Worm (Caenorhabditis elegans) whole organism, young adult: Measurements from ENCODE around the gene cest-35.1.

Source experiments
- attf-5 ChIP-seq: fragments of 200-800 bp; sonication (Bioruptor generic); optimal IDR thresholded peaks from 2 replicates; lab custom pipeline; 2018; ENCODE audit warnings: mild to moderate bottlenecking, missing genetic modification characterization, missing compliant biosample characterization
- cebp-1 ChIP-seq, 2 experiments: fragments of 200-800 bp in 1 of 2; sonication (Bioruptor generic) in 1 of 2; sonication (generic microtip) in 1 of 2; IDR thresholded peaks in 1 of 2; optimal IDR thresholded peaks in 1 of 2; 2 replicates each; pipeline versions ENCODE4 v1.3.6 to Lab custom; 2017 to 2022; ENCODE audit warnings: missing compliant biosample characterization in 2 of 2, missing genetic modification characterization in 2 of 2, mild to moderate bottlenecking in 1 of 2, missing genetic modification reagents in 1 of 2, moderate library complexity in 1 of 2
- cebp-2 ChIP-seq: fragments of 200-800 bp; sonication (Bioruptor generic); IDR thresholded peaks from 2 replicates; pipeline ENCODE4 v1.3.6; 2022; ENCODE audit warnings: missing genetic modification characterization, missing compliant biosample characterization
- ceh-58 ChIP-seq: fragments of 200-800 bp; sonication (Bioruptor generic); IDR thresholded peaks from 2 replicates; pipeline ENCODE4 v1.3.6; 2022; ENCODE audit warnings: missing genetic modification characterization, missing compliant biosample characterization
- ceh-79 ChIP-seq: sonication (generic microtip); optimal IDR thresholded peaks from 2 replicates; lab custom pipeline; 2017; ENCODE audit warnings: mild to moderate bottlenecking, missing genetic modification characterization, missing compliant biosample characterization
- dox-1 ChIP-seq: fragments of 200-800 bp; sonication (Bioruptor generic); IDR thresholded peaks from 2 replicates; pipeline ENCODE4 v1.3.6; 2022; ENCODE audit warnings: missing genetic modification reagents, missing genetic modification characterization, missing compliant biosample characterization
- efl-1 ChIP-seq: fragments of 150-350 bp; optimal IDR thresholded peaks from 2 replicates; lab custom pipeline; 2014; ENCODE audit warnings: missing biosample characterization, missing genetic modification reagents, missing genetic modification characterization
- fkh-3 ChIP-seq: sonication (generic microtip); optimal IDR thresholded peaks from 2 replicates; lab custom pipeline; 2016; ENCODE audit warnings: mild to moderate bottlenecking, missing genetic modification characterization, missing compliant biosample characterization
- hlh-26 ChIP-seq: fragments of 200-800 bp; sonication (Bioruptor generic); conservative IDR thresholded peaks from 2 replicates; pipeline ENCODE4 v1.3.6; 2022; ENCODE audit warnings: missing genetic modification reagents, missing genetic modification characterization, missing compliant biosample characterization
- hrde-1 ChIP-seq: sonication (generic microtip); optimal IDR thresholded peaks from 2 replicates; lab custom pipeline; 2016; ENCODE audit warnings: missing genetic modification characterization, mild to moderate bottlenecking, missing compliant biosample characterization, moderate library complexity, missing genotype, missing genetic modification reagents, borderline replicate concordance
- lin-35 ChIP-seq, 3 experiments: fragments of 150-350 bp in 2 of 3; sonication (generic microtip) in 1 of 3; optimal IDR thresholded peaks; 2 replicates each; lab custom pipeline; 2014 to 2018; ENCODE audit warnings: missing biosample characterization in 3 of 3, missing genetic modification characterization in 3 of 3, missing genetic modification reagents in 3 of 3
- lin-40 ChIP-seq: sonication (generic microtip); optimal IDR thresholded peaks from 2 replicates; lab custom pipeline; 2016; ENCODE audit warnings: missing genetic modification characterization, mild to moderate bottlenecking, missing compliant biosample characterization, missing genotype, missing genetic modification reagents
- lir-1 ChIP-seq: fragments of 200-800 bp; sonication (Bioruptor generic); conservative IDR thresholded peaks from 2 replicates; pipeline ENCODE4 v1.3.6; 2022; ENCODE audit warnings: missing genetic modification reagents, missing genetic modification characterization, missing compliant biosample characterization
- madf-3 ChIP-seq: fragments of 200-800 bp; sonication (Bioruptor generic); IDR thresholded peaks from 2 replicates; pipeline ENCODE4 v1.3.6; 2022; ENCODE audit warnings: missing genetic modification reagents, missing genetic modification characterization, missing compliant biosample characterization
- madf-6 ChIP-seq: fragments of 200-800 bp; sonication (Bioruptor generic); IDR thresholded peaks from 2 replicates; pipeline ENCODE4 v1.3.6; 2022; ENCODE audit warnings: missing genetic modification reagents, missing genetic modification characterization, missing compliant biosample characterization
- madf-8 ChIP-seq: fragments of 200-800 bp; sonication (Bioruptor generic); conservative IDR thresholded peaks from 2 replicates; pipeline ENCODE4 v1.3.6; 2022; ENCODE audit warnings: missing genetic modification reagents, missing genetic modification characterization, missing compliant biosample characterization
- mcd-1 ChIP-seq: fragments of 200-800 bp; sonication (Bioruptor generic); IDR thresholded peaks from 2 replicates; pipeline ENCODE4 v1.3.6; 2022; ENCODE audit warnings: missing genetic modification reagents, missing genetic modification characterization, missing compliant biosample characterization
- mes-4 ChIP-seq: sonication (generic microtip); optimal IDR thresholded peaks from 2 replicates; lab custom pipeline; 2016; ENCODE audit warnings: missing genotype, missing genetic modification characterization, missing compliant biosample characterization
- nhr-90 ChIP-seq: sonication (generic microtip); optimal IDR thresholded peaks from 2 replicates; lab custom pipeline; 2016; ENCODE audit warnings: missing genotype, mild to moderate bottlenecking, missing genetic modification characterization, missing compliant biosample characterization
- pbrm-1 ChIP-seq: fragments of 200-800 bp; sonication (Bioruptor generic); IDR thresholded peaks from 2 replicates; pipeline ENCODE4 v1.3.6; 2022; ENCODE audit warnings: missing genetic modification reagents, missing genetic modification characterization, missing compliant biosample characterization
- rec-8 ChIP-seq, 2 experiments: sonication (generic microtip); optimal IDR thresholded peaks; 2 replicates each; lab custom pipeline; 2016; ENCODE audit warnings: mild to moderate bottlenecking in 2 of 2, missing genetic modification characterization in 2 of 2, missing genetic modification reagents in 2 of 2, missing genotype in 2 of 2, missing biosample characterization in 1 of 2, missing compliant biosample characterization in 1 of 2, moderate library complexity in 1 of 2
- repo-1 ChIP-seq: sonication (generic microtip); optimal IDR thresholded peaks from 2 replicates; lab custom pipeline; 2017; ENCODE audit warnings: mild to moderate bottlenecking, missing genetic modification characterization, missing compliant biosample characterization
- rpc-1 ChIP-seq, 2 experiments: fragments of 150-350 bp in 1 of 2; sonication (generic microtip) in 1 of 2; optimal IDR thresholded peaks; 2 replicates each; lab custom pipeline; 2014 to 2018; ENCODE audit warnings: missing biosample characterization in 1 of 2, missing genetic modification characterization in 1 of 2, missing genetic modification reagents in 1 of 2, missing genotype in 1 of 2
- snpc-1.3 ChIP-seq: sonication (generic microtip); optimal IDR thresholded peaks from 2 replicates; lab custom pipeline; 2017; ENCODE audit warnings: missing genetic modification characterization, mild to moderate bottlenecking, missing compliant biosample characterization, antibody characterized with exemption, moderate library complexity, missing genotype, missing genetic modification reagents; ENCODE audit not compliant: insufficient read depth
- snpc-3.4 ChIP-seq: sonication (generic microtip); optimal IDR thresholded peaks from 2 replicates; lab custom pipeline; 2017; ENCODE audit warnings: missing genetic modification characterization, mild to moderate bottlenecking, missing compliant biosample characterization, antibody characterized with exemption, moderate library complexity, missing genotype, missing genetic modification reagents
- zfh-2 ChIP-seq: fragments of 200-800 bp; sonication (Bioruptor generic); conservative IDR thresholded peaks from 2 replicates; pipeline ENCODE4 v1.3.6; 2022; ENCODE audit warnings: missing genetic modification reagents, missing genetic modification characterization, missing compliant biosample characterization
- ztf-18 ChIP-seq: sonication (generic microtip); optimal IDR thresholded peaks from 2 replicates; lab custom pipeline; 2016; ENCODE audit warnings: missing genotype, mild to moderate bottlenecking, missing genetic modification characterization, missing compliant biosample characterization

The cest-35.1 gene

DNA sequence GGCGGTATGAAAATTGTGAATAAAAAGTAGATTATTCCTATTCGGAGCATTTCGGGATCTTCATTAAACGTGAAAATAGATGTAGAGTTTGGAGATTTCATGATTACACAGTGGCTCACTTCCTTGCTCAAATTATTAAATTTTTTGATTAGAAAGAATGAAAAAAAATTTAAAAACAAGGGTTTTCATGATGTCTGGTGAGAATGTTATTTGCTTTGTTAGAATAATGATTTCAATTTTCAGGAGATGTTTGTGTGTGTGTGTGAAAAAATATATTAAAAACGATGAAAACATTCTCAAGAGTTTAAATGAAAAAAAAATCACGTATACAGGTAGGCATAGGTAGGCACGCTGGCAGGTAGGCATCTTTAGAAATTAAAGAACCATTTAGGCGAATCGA, 9.1 kb upstream of the cest-35.1 start, which contains the start of gene srt-68:
srt-68 (minus strand) TSS at position 101 of the 400 bp plus-strand sequence.
- TF ChIP-seq mcd-1 (GFP tag; lab: Robert Waterston, UW) = no peak

DNA sequence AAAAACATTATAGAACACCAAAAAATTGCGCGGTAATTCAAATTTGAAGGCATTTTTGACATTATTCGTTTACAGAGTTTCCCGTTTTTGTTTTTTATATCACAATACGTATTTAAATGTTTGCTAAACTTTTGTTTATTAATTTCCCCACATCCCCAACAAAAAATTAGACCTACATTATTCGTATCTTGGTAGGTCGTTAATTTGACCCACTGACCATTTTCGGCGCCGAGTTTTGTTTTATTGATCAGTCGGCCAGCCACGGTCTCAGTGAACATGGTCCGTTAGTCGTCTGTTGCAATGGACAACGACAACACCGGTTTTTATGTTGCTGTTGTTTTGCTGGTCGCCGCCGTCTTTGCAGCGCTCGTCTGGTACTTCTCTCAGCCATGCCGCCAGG, 3.0 kb downstream of the cest-35.1 start, which contains the start of gene B0238.15:
B0238.15 (plus strand) TSS at position 301 of the 400 bp plus-strand sequence.
- TF ChIP-seq efl-1 (GFP tag; lab: Kevin White, UChicago) (peak; percentile 3), lin-40 (tag; lab: Kevin White, UChicago) (no peak), ceh-79 (tag; lab: Kevin White, UChicago) (no peak), madf-6 (peak; percentile 47), madf-3 (GFP tag; lab: Robert Waterston, UW) (no peak)

DNA sequence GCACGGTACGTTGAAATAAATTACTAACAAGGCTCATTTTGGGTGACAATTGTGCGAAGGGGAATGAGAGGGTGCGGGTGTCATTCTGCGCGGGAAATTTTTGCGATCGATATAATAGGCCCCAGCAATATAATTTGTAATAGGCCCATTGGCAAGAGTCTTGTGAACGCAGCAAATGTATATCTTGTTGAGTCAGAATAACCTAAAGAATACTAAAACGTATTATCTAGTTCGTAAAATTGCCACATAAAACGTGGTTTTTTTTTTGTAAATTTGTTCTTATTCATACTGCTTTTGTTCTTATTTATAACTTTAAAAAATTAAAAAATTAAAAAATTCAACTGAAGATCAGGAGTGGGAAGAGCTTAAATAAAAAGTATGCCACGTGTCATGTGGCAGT, 3.5 kb downstream of the cest-35.1 start, which contains the start of gene C52A10.3:
C52A10.3 (minus strand) TSS at position 101 of the 400 bp plus-strand sequence.
- TF ChIP-seq fkh-3 (tag; lab: Kevin White, UChicago) (no peak), madf-8 (GFP tag; lab: Robert Waterston, UW) (no peak), zfh-2 (GFP tag; lab: Robert Waterston, UW) (no peak), rpc-1 (optimal IDR thresholded peaks at IDR 0.05; lab: Kevin White, UChicago) (no peak), rpc-1 (tag; optimal IDR thresholded peaks at IDR 0.05; lab: Kevin White, UChicago) (no peak), hlh-26 (GFP tag; lab: Robert Waterston, UW) (no peak), hrde-1 (tag; lab: Kevin White, UChicago) (no peak), pbrm-1 (GFP tag; lab: Robert Waterston, UW) (no peak), lin-35 (GFP tag; optimal IDR thresholded peaks at IDR 0.05; lab: Kevin White, UChicago) (no peak), dox-1 (no peak), repo-1 (tag; lab: Kevin White, UChicago) (no peak), ceh-79 (tag; lab: Kevin White, UChicago) (no peak), ceh-58 (no peak)

DNA sequence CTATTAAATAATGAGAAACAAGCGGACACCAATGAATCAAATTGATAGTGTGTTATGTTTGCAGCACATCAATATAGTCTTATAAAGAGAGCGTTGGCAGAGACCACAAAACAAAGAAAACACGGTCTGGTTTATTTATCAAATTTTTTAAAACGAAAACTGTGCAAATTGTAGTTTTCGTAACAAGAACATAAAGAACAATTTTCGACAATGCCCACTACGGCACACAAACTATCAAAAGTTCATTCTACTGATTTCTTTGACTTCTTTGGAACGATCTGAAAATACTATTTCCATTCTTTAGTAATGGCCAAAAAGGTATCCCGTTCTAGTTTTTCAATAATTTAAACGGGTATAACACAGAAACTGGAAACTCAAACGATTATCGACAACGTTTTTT, 5.8 kb downstream of the cest-35.1 start, which contains the start of gene cest-35.2:
cest-35.2 (minus strand) TSS at position 101 of the 400 bp plus-strand sequence.
- TF ChIP-seq efl-1 (GFP tag; lab: Kevin White, UChicago) (no peak), snpc-1.3 (tag; lab: Kevin White, UChicago) (no peak), madf-6 (no peak), snpc-3.4 (tag; lab: Kevin White, UChicago) (no peak), rec-8 (tag; optimal IDR thresholded peaks at IDR 0.05; lab: Kevin White, UChicago) (no peak), rpc-1 (optimal IDR thresholded peaks at IDR 0.05; lab: Kevin White, UChicago) (no peak), rpc-1 (tag; optimal IDR thresholded peaks at IDR 0.05; lab: Kevin White, UChicago) (no peak), mes-4 (tag; lab: Kevin White, UChicago) (no peak), cebp-2 (GFP tag; lab: Robert Waterston, UW) (no peak), attf-5 (GFP tag; lab: Kevin White, UChicago) (no peak), nhr-90 (no peak), lir-1 (GFP tag; lab: Robert Waterston, UW) (no peak)

DNA sequence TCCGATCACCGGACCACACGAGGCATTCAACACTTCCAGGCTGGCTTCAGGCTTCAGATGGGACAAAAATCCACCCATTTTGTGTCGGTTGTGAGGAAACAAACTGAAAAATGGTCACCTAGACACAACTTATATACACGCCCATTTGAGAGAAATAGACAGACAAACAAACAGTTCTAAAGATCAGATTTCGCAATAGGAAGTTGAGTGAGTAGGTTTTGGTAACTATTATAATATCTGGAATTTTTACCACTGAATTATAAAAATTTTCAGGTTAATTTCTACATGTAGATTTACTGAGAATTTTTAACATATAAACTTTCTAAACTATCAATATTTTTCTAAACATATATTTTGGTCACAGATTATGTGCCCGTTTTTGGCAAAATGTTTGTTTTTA, 9.2 kb downstream of the cest-35.1 start, which contains the start of gene cest-32:
cest-32 (minus strand) TSS at position 115 of the 400 bp plus-strand sequence.
- TF ChIP-seq ztf-18 (tag; lab: Kevin White, UChicago) (no peak), cebp-1 (GFP tag; IDR thresholded peaks at IDR 0.05; lab: Robert Waterston, UW) (peak; percentile 81), cebp-1 (tag; optimal IDR thresholded peaks at IDR 0.05; lab: Kevin White, UChicago) (peak; percentile 96)
